Worm (Caenorhabditis elegans): ENCODE results near the gene Y57G11C.38.

DNA sequence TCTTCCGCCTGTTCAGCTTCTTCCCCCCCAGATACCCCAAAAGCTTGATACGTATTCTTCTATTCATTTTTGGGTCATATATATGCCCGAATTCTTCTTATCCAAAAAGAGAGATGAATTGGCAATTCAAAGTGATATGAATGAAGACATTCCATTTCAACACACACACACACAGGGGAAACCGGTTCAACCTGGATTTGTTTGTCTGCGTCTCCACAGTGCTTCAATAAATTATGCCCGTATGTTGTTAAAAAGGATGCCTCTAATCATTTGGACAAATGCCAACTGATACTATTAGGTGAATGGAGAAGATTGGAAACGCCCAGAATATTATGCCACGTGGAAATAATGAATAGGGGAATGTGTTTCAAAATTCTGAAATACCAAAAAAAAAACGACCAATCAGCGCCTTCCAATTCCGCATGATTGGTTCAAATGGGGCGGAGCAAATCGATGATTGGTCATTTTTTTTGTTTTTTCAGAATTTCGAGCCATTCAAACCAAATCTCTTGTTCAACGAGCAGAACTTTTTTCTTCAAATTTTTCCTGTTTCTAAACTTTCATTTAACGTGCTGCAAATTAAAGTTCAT is 7.7 kb downstream of the Y57G11C.38 start:
- no peak for TF ChIP-seq ceh-16 (tag; optimal IDR thresholded peaks at IDR 0.05)
- TF ChIP-seq skn-1 (tag; optimal IDR thresholded peaks at IDR 0.05): no peak
- peak; percentile 84 for TF ChIP-seq nhr-43 (tag; optimal IDR thresholded peaks at IDR 0.05; ENCODE audit: poor library complexity, severe bottlenecking)
- no peak for TF ChIP-seq snpc-4 (tag; optimal IDR thresholded peaks at IDR 0.05)
- TF ChIP-seq ama-1 (optimal IDR thresholded peaks at IDR 0.05): no peak
- TF ChIP-seq nhr-25 (tag; optimal IDR thresholded peaks at IDR 0.05): peak; percentile 82
- TF ChIP-seq fkh-10 (GFP tag; optimal IDR thresholded peaks at IDR 0.05): no peak
- no peak for TF ChIP-seq nhr-237 (tag; optimal IDR thresholded peaks at IDR 0.05)
- no peak for TF ChIP-seq nhr-28 (tag; optimal IDR thresholded peaks at IDR 0.05)
- peak; percentile 91 for TF ChIP-seq nfya-1 (tag; optimal IDR thresholded peaks at IDR 0.05; ENCODE audit: insufficient read depth)
- no peak for TF ChIP-seq lsy-12 (tag; optimal IDR thresholded peaks at IDR 0.05)
- TF ChIP-seq daf-12 (tag; optimal IDR thresholded peaks at IDR 0.05): no peak
- no peak for TF ChIP-seq pha-4 (tag; optimal IDR thresholded peaks at IDR 0.05)
- no peak for TF ChIP-seq ZK546.5 (tag; optimal IDR thresholded peaks at IDR 0.05)

Measured in whole organism, L3 larva.